Worm (Caenorhabditis elegans) whole organism, midembryonic: Measurements from ENCODE around the gene mrp-4.

Experiments
- T22C8.4 ChIP-seq: fragments of 200-800 bp; sonication (Bioruptor generic); IDR thresholded peaks from 2 replicates; pipeline ENCODE4 v1.3.6; 2022; ENCODE audit warnings: missing genetic modification characterization, missing compliant biosample characterization
- cog-1 ChIP-seq: sonication (generic microtip); optimal IDR thresholded peaks from 2 replicates; lab custom pipeline; 2016; ENCODE audit warnings: missing genetic modification characterization, missing compliant biosample characterization
- flt-1 ChIP-seq: fragments of 200-800 bp; sonication (Bioruptor generic); IDR thresholded peaks from 2 replicates; pipeline ENCODE4 v1.3.6; 2022; ENCODE audit warnings: missing genetic modification characterization, missing compliant biosample characterization
- klf-2 ChIP-seq: fragments of 200-800 bp; sonication (Bioruptor generic); conservative IDR thresholded peaks from 2 replicates; pipeline ENCODE4 v1.3.6; 2022; ENCODE audit warnings: missing genetic modification reagents, missing genetic modification characterization, missing compliant biosample characterization
- med-1 ChIP-seq: sonication (generic microtip); optimal IDR thresholded peaks from 2 replicates; lab custom pipeline; 2017; ENCODE audit warnings: missing genetic modification characterization, mild to moderate bottlenecking, missing compliant biosample characterization, antibody characterized with exemption, missing genetic modification reagents; ENCODE audit not compliant: insufficient read depth
- ref-1 ChIP-seq: fragments of 200-800 bp; sonication (Bioruptor generic); conservative IDR thresholded peaks from 2 replicates; pipeline ENCODE4 v1.3.6; 2022; ENCODE audit warnings: missing genetic modification reagents, missing genetic modification characterization, missing compliant biosample characterization
- tab-1 ChIP-seq: fragments of 200-800 bp; sonication (Bioruptor generic); IDR thresholded peaks from 2 replicates; pipeline ENCODE4 v1.3.6; 2022; ENCODE audit warnings: missing genetic modification characterization, missing compliant biosample characterization
- ztf-23 ChIP-seq: fragments of 200-800 bp; sonication (Bioruptor generic); IDR thresholded peaks from 2 replicates; pipeline ENCODE4 v1.3.6; 2022; ENCODE audit warnings: missing genetic modification reagents, missing genetic modification characterization, missing compliant biosample characterization
- ztf-29 ChIP-seq: fragments of 200-800 bp; sonication (Bioruptor generic); IDR thresholded peaks from 2 replicates; pipeline ENCODE4 v1.3.6; 2022; ENCODE audit warnings: missing genetic modification reagents, missing genetic modification characterization, missing compliant biosample characterization

mrp-4 gene

ce11 chrX:9917362-9917761, 33.3 kb downstream of the mrp-4 start, which contains the start of gene F21G4.6:
F21G4.6 (minus strand) TSS chrX:9917448.
- TF ChIP-seq klf-2 (GFP tag; lab: Robert Waterston, UW), result no peak
- TF ChIP-seq ztf-29 (GFP tag; lab: Robert Waterston, UW), result no peak
- no peak for TF ChIP-seq flt-1 (GFP tag; lab: Robert Waterston, UW)
- TF ChIP-seq ztf-23 (GFP tag; lab: Robert Waterston, UW), result no peak
- TF ChIP-seq tab-1 (GFP tag; lab: Robert Waterston, UW), result no peak
- TF ChIP-seq T22C8.4 (GFP tag; lab: Robert Waterston, UW), result no peak
- TF ChIP-seq med-1 (GFP tag; lab: Kevin White, UChicago), result no peak
- TF ChIP-seq ref-1, result no peak
- TF ChIP-seq cog-1 (tag; lab: Kevin White, UChicago), result no peak

ce11 chrX:9918997-9919396, 34.9 kb downstream of the mrp-4 start, which contains the start of gene folr-1:
folr-1 (plus strand) TSS chrX:9919297.
- no peak for TF ChIP-seq klf-2 (GFP tag; lab: Robert Waterston, UW)
- TF ChIP-seq flt-1 (GFP tag; lab: Robert Waterston, UW), result no peak
- TF ChIP-seq T22C8.4 (GFP tag; lab: Robert Waterston, UW), result no peak
- TF ChIP-seq ztf-23 (GFP tag; lab: Robert Waterston, UW), result no peak
- TF ChIP-seq ref-1, result no peak
- TF ChIP-seq ztf-29 (GFP tag; lab: Robert Waterston, UW), result no peak
- no peak for TF ChIP-seq med-1 (GFP tag; lab: Kevin White, UChicago)
- no peak for TF ChIP-seq cog-1 (tag; lab: Kevin White, UChicago)
- TF ChIP-seq tab-1 (GFP tag; lab: Robert Waterston, UW), result no peak

ce11 chrX:9921257-9921656, 37.2 kb downstream of the mrp-4 start, which contains the start of gene C17G1.2:
C17G1.2 (plus strand) TSS chrX:9921557.
- TF ChIP-seq ztf-23 (GFP tag; lab: Robert Waterston, UW) (no peak), T22C8.4 (GFP tag; lab: Robert Waterston, UW) (no peak), cog-1 (tag; lab: Kevin White, UChicago) (no peak), tab-1 (GFP tag; lab: Robert Waterston, UW) (no peak)

ce11 chrX:9924962-9925361, 40.9 kb downstream of the mrp-4 start, which contains the start of gene ugt-23:
ugt-23 (minus strand) TSS chrX:9925173.
- no peak for TF ChIP-seq ztf-23 (GFP tag; lab: Robert Waterston, UW)
- TF ChIP-seq T22C8.4 (GFP tag; lab: Robert Waterston, UW), result no peak
- TF ChIP-seq cog-1 (tag; lab: Kevin White, UChicago), result no peak
- no peak for TF ChIP-seq klf-2 (GFP tag; lab: Robert Waterston, UW)
- no peak for TF ChIP-seq tab-1 (GFP tag; lab: Robert Waterston, UW)
- TF ChIP-seq ztf-29 (GFP tag; lab: Robert Waterston, UW), result no peak
- TF ChIP-seq flt-1 (GFP tag; lab: Robert Waterston, UW), result no peak
- no peak for TF ChIP-seq med-1 (GFP tag; lab: Kevin White, UChicago)
- no peak for TF ChIP-seq ref-1

- TF ChIP-seq ztf-23 (GFP tag; lab: Robert Waterston, UW) (no peak), ref-1 (no peak), flt-1 (GFP tag; lab: Robert Waterston, UW) (no peak), klf-2 (GFP tag; lab: Robert Waterston, UW) (no peak), cog-1 (tag; lab: Kevin White, UChicago) (no peak), med-1 (GFP tag; lab: Kevin White, UChicago) (no peak), ztf-29 (GFP tag; lab: Robert Waterston, UW) (no peak), tab-1 (GFP tag; lab: Robert Waterston, UW) (no peak), T22C8.4 (GFP tag; lab: Robert Waterston, UW) (no peak)
Measured at ce11 chrX:9927993-9928392, 43.9 kb downstream of the mrp-4 start.

ce11 chrX:9931362-9931761, 47.3 kb downstream of the mrp-4 start, which contains the start of gene nra-3:
nra-3 (minus strand) TSS chrX:9931462.
- TF ChIP-seq klf-2 (GFP tag; lab: Robert Waterston, UW) (no peak), ztf-23 (GFP tag; lab: Robert Waterston, UW) (peak; percentile 54; the same call in 1 of the 2 replicates)

- TF ChIP-seq klf-2 (GFP tag; lab: Robert Waterston, UW) (no peak), T22C8.4 (GFP tag; lab: Robert Waterston, UW) (no peak), med-1 (GFP tag; lab: Kevin White, UChicago) (peak; percentile 24), ref-1 (no peak), cog-1 (tag; lab: Kevin White, UChicago) (peak; percentile 60), flt-1 (GFP tag; lab: Robert Waterston, UW) (peak; percentile 79), tab-1 (GFP tag; lab: Robert Waterston, UW) (no peak), ztf-23 (GFP tag; lab: Robert Waterston, UW) (peak; percentile 64; the same call in 1 of the 2 replicates), ztf-29 (GFP tag; lab: Robert Waterston, UW) (no peak)
Measured at ce11 chrX:9932226-9932773, 48.2 kb downstream of the mrp-4 start, which contains the start of gene tsp-21. tsp-21 (plus strand) TSS chrX:9932371.

- no peak for TF ChIP-seq cog-1 (tag; lab: Kevin White, UChicago)
- TF ChIP-seq ztf-29 (GFP tag; lab: Robert Waterston, UW), result no peak
- TF ChIP-seq ztf-23 (GFP tag; lab: Robert Waterston, UW), result no peak
- TF ChIP-seq ref-1, result no peak
- TF ChIP-seq med-1 (GFP tag; lab: Kevin White, UChicago), result no peak
- TF ChIP-seq klf-2 (GFP tag; lab: Robert Waterston, UW), result no peak
- no peak for TF ChIP-seq tab-1 (GFP tag; lab: Robert Waterston, UW)
- no peak for TF ChIP-seq flt-1 (GFP tag; lab: Robert Waterston, UW)
- TF ChIP-seq T22C8.4 (GFP tag; lab: Robert Waterston, UW), result no peak
Measured at ce11 chrX:9933291-9934008, 49.4 kb downstream of the mrp-4 start.

- TF ChIP-seq T22C8.4 (GFP tag; lab: Robert Waterston, UW), result no peak
- no peak for TF ChIP-seq klf-2 (GFP tag; lab: Robert Waterston, UW)
- no peak for TF ChIP-seq cog-1 (tag; lab: Kevin White, UChicago)
- no peak for TF ChIP-seq ztf-29 (GFP tag; lab: Robert Waterston, UW)
- TF ChIP-seq ztf-23 (GFP tag; lab: Robert Waterston, UW), result no peak
- no peak for TF ChIP-seq tab-1 (GFP tag; lab: Robert Waterston, UW)
- TF ChIP-seq med-1 (GFP tag; lab: Kevin White, UChicago), result no peak
- no peak for TF ChIP-seq ref-1
- no peak for TF ChIP-seq flt-1 (GFP tag; lab: Robert Waterston, UW)
Measured at ce11 chrX:9934009-9934323, 49.9 kb downstream of the mrp-4 start.
